Worm (Caenorhabditis elegans): Measurements from ENCODE around the gene fip-1.
A peak's percentile ranks its signal among the peaks of the same experiment; 100 is the strongest.

fip-1 gene

ce11 chrIII:8652922-8653321, 13.4 kb downstream of the fip-1 start (continued):
- 0 out of 2 replicates have a peak, but pooled peaks have one; percentile 45 for TF ChIP-seq let-526 (GFP tag; IDR thresholded peaks at IDR 0.05)
- TF ChIP-seq sdz-38 (tag; optimal IDR thresholded peaks at IDR 0.05) = no peak
- peak; percentile 78; the same call in 1 of the 2 replicates for TF ChIP-seq ztf-6 (GFP tag; IDR thresholded peaks at IDR 0.05)
- peak; percentile 19 for TF ChIP-seq ama-1 (optimal IDR thresholded peaks at IDR 0.05)
- no peak for TF ChIP-seq ama-1 (GFP tag; optimal IDR thresholded peaks at IDR 0.05)
- TF ChIP-seq nhr-90 (tag; optimal IDR thresholded peaks at IDR 0.05) = peak; percentile 43
- TF ChIP-seq nfya-1 (tag; optimal IDR thresholded peaks at IDR 0.05; ENCODE audit: borderline replicate concordance, insufficient read depth) = no peak
- TF ChIP-seq B0019.2 (GFP tag; conservative IDR thresholded peaks at IDR 0.05) = no peak
- peak; percentile 56 for TF ChIP-seq mcd-1 (GFP tag; IDR thresholded peaks at IDR 0.05)
- TF ChIP-seq ztf-18 (tag; optimal IDR thresholded peaks at IDR 0.05) = peak; percentile 20
- peak; percentile 22 for TF ChIP-seq repo-1 (tag; optimal IDR thresholded peaks at IDR 0.05)
- no peak for TF ChIP-seq F49E8.2 (tag; optimal IDR thresholded peaks at IDR 0.05; ENCODE audit: insufficient read depth)
- TF ChIP-seq snpc-1.1 (tag; optimal IDR thresholded peaks at IDR 0.05; ENCODE audit: insufficient read depth) = peak; percentile 14
- peak; percentile 75 for TF ChIP-seq lin-26 (GFP tag; IDR thresholded peaks at IDR 0.05)
- 0 out of 2 replicates have a peak, but pooled peaks have one; percentile 52 for TF ChIP-seq nhr-120 (GFP tag; IDR thresholded peaks at IDR 0.05)
- peak; percentile 15 for TF ChIP-seq snpc-3.4 (tag; optimal IDR thresholded peaks at IDR 0.05)
- TF ChIP-seq nhr-27 (tag; optimal IDR thresholded peaks at IDR 0.05) = no peak
- no peak for TF ChIP-seq hmg-20 (GFP tag; IDR thresholded peaks at IDR 0.05)
- peak; percentile 54; the same call in 1 of the 2 replicates for TF ChIP-seq pbrm-1 (GFP tag; IDR thresholded peaks at IDR 0.05)
- no peak for TF ChIP-seq hrde-1 (tag; optimal IDR thresholded peaks at IDR 0.05; ENCODE audit: borderline replicate concordance)
- TF ChIP-seq nhr-179 (tag; optimal IDR thresholded peaks at IDR 0.05) = no peak
- no peak for TF ChIP-seq ztf-25 (GFP tag; IDR thresholded peaks at IDR 0.05)
- TF ChIP-seq ceh-27 (GFP tag; optimal IDR thresholded peaks at IDR 0.05) = peak; percentile 42
- 0 out of 2 replicates have a peak, but pooled peaks have one; percentile 29 for TF ChIP-seq rcor-1 (GFP tag; IDR thresholded peaks at IDR 0.05)
- peak; percentile 52; the same call in 1 of the 2 replicates for TF ChIP-seq dox-1 (GFP tag; IDR thresholded peaks at IDR 0.05)
- peak; percentile 62 for TF ChIP-seq chd-7 (tag; optimal IDR thresholded peaks at IDR 0.05)
- peak; percentile 25 for TF ChIP-seq F22D6.2 (tag; optimal IDR thresholded peaks at IDR 0.05)
- peak; percentile 13 for TF ChIP-seq mel-28 (tag; optimal IDR thresholded peaks at IDR 0.05; ENCODE audit: borderline replicate concordance)
- TF ChIP-seq ztf-26 (tag; optimal IDR thresholded peaks at IDR 0.05) = peak; percentile 37
- TF ChIP-seq ZK185.1 (tag; optimal IDR thresholded peaks at IDR 0.05; ENCODE audit: poor library complexity, severe bottlenecking) = peak; percentile 4
- TF ChIP-seq ceh-58 (GFP tag; IDR thresholded peaks at IDR 0.05) = no peak
- peak in 1 of 2 experiments; percentile 18 for TF ChIP-seq let-607 (tag; optimal IDR thresholded peaks at IDR 0.05)
- TF ChIP-seq egrh-3 (GFP tag; IDR thresholded peaks at IDR 0.05) = peak; percentile 13; the same call in 1 of the 2 replicates
- no peak for TF ChIP-seq cebp-1 (GFP tag; IDR thresholded peaks at IDR 0.05)
- peak; percentile 29 for TF ChIP-seq cebp-1 (tag; optimal IDR thresholded peaks at IDR 0.05)
- 0 out of 2 replicates have a peak, but pooled peaks have one; percentile 58 for TF ChIP-seq Y56A3A.18 (GFP tag; IDR thresholded peaks at IDR 0.05)
- TF ChIP-seq F52B5.7 (tag; optimal IDR thresholded peaks at IDR 0.05) = peak; percentile 39
- TF ChIP-seq snpc-1.3 (tag; optimal IDR thresholded peaks at IDR 0.05; ENCODE audit: insufficient read depth) = peak; percentile 7
- peak; percentile 65 for TF ChIP-seq die-1 (tag; optimal IDR thresholded peaks at IDR 0.05)
- TF ChIP-seq lin-54 (GFP tag; optimal IDR thresholded peaks at IDR 0.05) = peak; percentile 49
- TF ChIP-seq D2030.7 (GFP tag; IDR thresholded peaks at IDR 0.05) = 0 out of 2 replicates have a peak, but pooled peaks have one; percentile 11
- TF ChIP-seq madf-6 (GFP tag; IDR thresholded peaks at IDR 0.05) = peak; percentile 40; the same call in 1 of the 2 replicates
- peak; percentile 48; the same call in 1 of the 2 replicates for TF ChIP-seq nfyb-1 (GFP tag; IDR thresholded peaks at IDR 0.05)
- TF ChIP-seq B0336.3 (GFP tag; IDR thresholded peaks at IDR 0.05) = 0 out of 2 replicates have a peak, but pooled peaks have one; percentile 18

All from whole organism, young adult.